Worm (Caenorhabditis elegans) whole organism, young adult: Measurements from ENCODE around the gene K03D3.2.

Experiments
- B0019.2 ChIP-seq: fragments of 200-800 bp; sonication (Bioruptor generic); conservative IDR thresholded peaks from 2 replicates; pipeline ENCODE4 v1.3.6; 2022; ENCODE audit warnings: missing genetic modification reagents, missing genetic modification characterization, missing compliant biosample characterization
- C17E4.6 ChIP-seq: fragments of 200-800 bp; sonication (Bioruptor generic); IDR thresholded peaks from 2 replicates; pipeline ENCODE4 v1.3.6; 2022; ENCODE audit warnings: missing genetic modification reagents, missing genetic modification characterization, missing compliant biosample characterization
- F33H1.4 ChIP-seq: fragments of 200-800 bp; sonication (Bioruptor generic); IDR thresholded peaks from 2 replicates; pipeline ENCODE4 v1.3.6; 2022; ENCODE audit warnings: missing genetic modification reagents, missing genetic modification characterization, missing compliant biosample characterization
- K12H6.12 ChIP-seq: fragments of 200-800 bp; sonication (Bioruptor generic); optimal IDR thresholded peaks from 2 replicates; lab custom pipeline; 2018; ENCODE audit warnings: mild to moderate bottlenecking, missing genetic modification characterization, missing compliant biosample characterization
- Y53F4B.3 ChIP-seq: fragments of 200-800 bp; sonication (Bioruptor generic); IDR thresholded peaks from 2 replicates; pipeline ENCODE4 v1.3.6; 2022; ENCODE audit warnings: missing genetic modification reagents, missing genetic modification characterization, missing compliant biosample characterization
- Y53G8AR.9 ChIP-seq: fragments of 200-800 bp; sonication (Bioruptor generic); conservative IDR thresholded peaks from 2 replicates; pipeline ENCODE4 v1.3.6; 2022; ENCODE audit warnings: missing genetic modification reagents, missing genetic modification characterization, missing compliant biosample characterization
- Y79H2A.3 ChIP-seq: fragments of 200-800 bp; sonication (Bioruptor generic); conservative IDR thresholded peaks from 2 replicates; pipeline ENCODE4 v1.3.6; 2022; ENCODE audit warnings: missing genetic modification reagents, missing genetic modification characterization, missing compliant biosample characterization
- ZK185.1 ChIP-seq: sonication (generic microtip); optimal IDR thresholded peaks from 2 replicates; lab custom pipeline; 2016; ENCODE audit warnings: mild to moderate bottlenecking, missing genetic modification characterization, missing compliant biosample characterization; ENCODE audit not compliant: poor library complexity, severe bottlenecking
- aptf-2 ChIP-seq: fragments of 200-800 bp; sonication (Bioruptor generic); conservative IDR thresholded peaks from 2 replicates; pipeline ENCODE4 v1.3.6; 2022; ENCODE audit warnings: missing genetic modification reagents, missing genetic modification characterization, missing compliant biosample characterization
- atf-7 ChIP-seq: sonication (generic microtip); optimal IDR thresholded peaks from 2 replicates; lab custom pipeline; 2017; ENCODE audit warnings: mild to moderate bottlenecking, missing genetic modification characterization, missing compliant biosample characterization
- attf-6 ChIP-seq: fragments of 200-800 bp; sonication (Bioruptor generic); IDR thresholded peaks from 2 replicates; pipeline ENCODE4 v1.3.6; 2022; ENCODE audit warnings: missing genetic modification reagents, missing genetic modification characterization, missing compliant biosample characterization
- bed-1 ChIP-seq: fragments of 200-800 bp; sonication (Bioruptor generic); IDR thresholded peaks from 2 replicates; pipeline ENCODE4 v1.3.6; 2022; ENCODE audit warnings: missing genetic modification reagents, missing genetic modification characterization, missing compliant biosample characterization
- bed-2 ChIP-seq: fragments of 200-800 bp; sonication (Bioruptor generic); IDR thresholded peaks from 2 replicates; pipeline ENCODE4 v1.3.6; 2022; ENCODE audit warnings: missing genetic modification reagents, missing genetic modification characterization, missing compliant biosample characterization
- ceh-27 ChIP-seq: fragments of 200-800 bp; sonication (Bioruptor generic); optimal IDR thresholded peaks from 2 replicates; lab custom pipeline; 2018; ENCODE audit warnings: mild to moderate bottlenecking, missing genetic modification characterization, moderate library complexity, missing compliant biosample characterization
- die-1 ChIP-seq: sonication (generic microtip); optimal IDR thresholded peaks from 2 replicates; lab custom pipeline; 2016; ENCODE audit warnings: missing genotype, mild to moderate bottlenecking, missing genetic modification characterization, missing compliant biosample characterization
- ekl-4 ChIP-seq: fragments of 200-800 bp; sonication (Bioruptor generic); IDR thresholded peaks from 2 replicates; pipeline ENCODE4 v1.3.6; 2022; ENCODE audit warnings: missing genetic modification reagents, missing genetic modification characterization, missing compliant biosample characterization
- gei-17 ChIP-seq: fragments of 200-800 bp; sonication (Bioruptor generic); optimal IDR thresholded peaks from 2 replicates; lab custom pipeline; 2018; ENCODE audit warnings: mild to moderate bottlenecking, missing genetic modification characterization, missing compliant biosample characterization
- let-526 ChIP-seq: fragments of 200-800 bp; sonication (Bioruptor generic); IDR thresholded peaks from 2 replicates; pipeline ENCODE4 v1.3.6; 2022; ENCODE audit warnings: missing genetic modification reagents, missing genetic modification characterization, missing compliant biosample characterization
- lin-40 ChIP-seq: sonication (generic microtip); optimal IDR thresholded peaks from 2 replicates; lab custom pipeline; 2016; ENCODE audit warnings: missing genetic modification characterization, mild to moderate bottlenecking, missing compliant biosample characterization, missing genotype, missing genetic modification reagents
- lin-54 ChIP-seq: fragments of 200-800 bp; sonication (Bioruptor generic); optimal IDR thresholded peaks from 2 replicates; lab custom pipeline; 2018; ENCODE audit warnings: mild to moderate bottlenecking, missing genetic modification characterization, missing compliant biosample characterization
- madf-10 ChIP-seq: sonication (generic microtip); optimal IDR thresholded peaks from 2 replicates; lab custom pipeline; 2016; ENCODE audit warnings: mild to moderate bottlenecking, missing genetic modification characterization, missing compliant biosample characterization
- mel-28 ChIP-seq: sonication (generic microtip); optimal IDR thresholded peaks from 2 replicates; lab custom pipeline; 2016; ENCODE audit warnings: borderline replicate concordance, mild to moderate bottlenecking, missing genetic modification characterization, missing compliant biosample characterization
- mxl-1 ChIP-seq: sonication (generic microtip); optimal IDR thresholded peaks from 2 replicates; lab custom pipeline; 2016; ENCODE audit warnings: missing genetic modification characterization, missing compliant biosample characterization
- nfya-1 ChIP-seq: sonication (generic microtip); optimal IDR thresholded peaks from 2 replicates; lab custom pipeline; 2017; ENCODE audit warnings: antibody characterized with exemption, missing compliant biosample characterization, missing genetic modification characterization, borderline replicate concordance; ENCODE audit not compliant: insufficient read depth
- nhr-179 ChIP-seq: sonication (generic microtip); optimal IDR thresholded peaks from 2 replicates; lab custom pipeline; 2016; ENCODE audit warnings: mild to moderate bottlenecking, missing genetic modification characterization, missing compliant biosample characterization
- pbrm-1 ChIP-seq: fragments of 200-800 bp; sonication (Bioruptor generic); IDR thresholded peaks from 2 replicates; pipeline ENCODE4 v1.3.6; 2022; ENCODE audit warnings: missing genetic modification reagents, missing genetic modification characterization, missing compliant biosample characterization
- pha-4 ChIP-seq: fragments of 150-350 bp; sonication (generic microtip); optimal IDR thresholded peaks from 2 replicates; lab custom pipeline; 2014; ENCODE audit warnings: missing biosample characterization, missing genetic modification reagents, missing genetic modification characterization
- snpc-3.4 ChIP-seq: sonication (generic microtip); optimal IDR thresholded peaks from 2 replicates; lab custom pipeline; 2017; ENCODE audit warnings: missing genetic modification characterization, mild to moderate bottlenecking, missing compliant biosample characterization, antibody characterized with exemption, moderate library complexity, missing genotype, missing genetic modification reagents
- snpc-4 ChIP-seq, 5 experiments: fragments of 150-350 bp in 1 of 5; sonication (generic microtip) in 4 of 5; optimal IDR thresholded peaks; 2 replicates each; lab custom pipeline; 2014 to 2018; ENCODE audit warnings: missing genetic modification characterization in 5 of 5, missing biosample characterization in 3 of 5, antibody characterized with exemption in 2 of 5, mild to moderate bottlenecking in 2 of 5, missing compliant biosample characterization in 2 of 5, missing genotype in 2 of 5, moderate library complexity in 2 of 5, missing genetic modification reagents in 1 of 5
- tbp1 ChIP-seq: fragments of 200-800 bp; sonication (Bioruptor generic); optimal IDR thresholded peaks from 2 replicates; lab custom pipeline; 2018; ENCODE audit warnings: mild to moderate bottlenecking, missing genetic modification characterization, missing compliant biosample characterization
- xnd-1 ChIP-seq: sonication (generic microtip); optimal IDR thresholded peaks from 2 replicates; lab custom pipeline; 2016; ENCODE audit warnings: missing genotype, missing genetic modification reagents, missing genetic modification characterization, missing compliant biosample characterization
- zim-3 ChIP-seq: sonication (generic microtip); optimal IDR thresholded peaks from 2 replicates; lab custom pipeline; 2017; ENCODE audit warnings: mild to moderate bottlenecking, missing genetic modification characterization, moderate library complexity, missing compliant biosample characterization
- ztf-18 ChIP-seq: sonication (generic microtip); optimal IDR thresholded peaks from 2 replicates; lab custom pipeline; 2016; ENCODE audit warnings: missing genotype, mild to moderate bottlenecking, missing genetic modification characterization, missing compliant biosample characterization
- ztf-22 ChIP-seq: fragments of 200-800 bp; sonication (Bioruptor generic); optimal IDR thresholded peaks from 2 replicates; lab custom pipeline; 2018; ENCODE audit warnings: mild to moderate bottlenecking, missing genetic modification characterization, moderate library complexity, missing compliant biosample characterization
- ztf-25 ChIP-seq: fragments of 200-800 bp; sonication (Bioruptor generic); IDR thresholded peaks from 2 replicates; pipeline ENCODE4 v1.3.6; 2022; ENCODE audit warnings: missing genetic modification reagents, missing genetic modification characterization, missing compliant biosample characterization
- ztf-28 ChIP-seq: fragments of 200-800 bp; sonication (Bioruptor generic); IDR thresholded peaks from 2 replicates; pipeline ENCODE4 v1.3.6; 2022; ENCODE audit warnings: missing genetic modification reagents, missing genetic modification characterization, missing compliant biosample characterization
- ztf-3 ChIP-seq: fragments of 200-800 bp; sonication (Bioruptor generic); optimal IDR thresholded peaks from 2 replicates; lab custom pipeline; 2018; ENCODE audit warnings: mild to moderate bottlenecking, missing genetic modification characterization, missing compliant biosample characterization

Gene K03D3.2

DNA sequence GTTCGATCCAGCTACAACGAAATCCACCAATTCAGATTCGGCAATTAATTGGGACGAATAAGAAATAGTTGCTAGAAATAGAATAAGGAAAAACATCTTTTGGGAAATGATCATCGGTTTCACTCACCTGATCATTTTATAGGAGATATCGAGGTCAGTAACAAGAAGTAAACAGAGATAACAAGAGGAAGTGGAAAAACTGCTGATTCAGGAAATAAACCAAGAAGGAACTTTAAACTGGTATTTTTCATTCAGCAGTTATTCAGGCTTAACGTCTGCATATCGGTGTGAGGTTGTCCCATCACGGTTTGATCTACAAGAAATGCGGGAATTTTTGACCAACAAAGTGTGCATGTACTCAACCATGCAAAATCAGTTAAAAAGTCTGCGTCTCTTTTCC, at the start of gene K03D3.2:
Gene K03D3.2 (minus strand): TSS at position 101 of the 400 bp plus-strand sequence.
- TF ChIP-seq ztf-28 (GFP tag; lab: Robert Waterston, UW) (no peak), ztf-22 (GFP tag; lab: Kevin White, UChicago) (no peak)

DNA sequence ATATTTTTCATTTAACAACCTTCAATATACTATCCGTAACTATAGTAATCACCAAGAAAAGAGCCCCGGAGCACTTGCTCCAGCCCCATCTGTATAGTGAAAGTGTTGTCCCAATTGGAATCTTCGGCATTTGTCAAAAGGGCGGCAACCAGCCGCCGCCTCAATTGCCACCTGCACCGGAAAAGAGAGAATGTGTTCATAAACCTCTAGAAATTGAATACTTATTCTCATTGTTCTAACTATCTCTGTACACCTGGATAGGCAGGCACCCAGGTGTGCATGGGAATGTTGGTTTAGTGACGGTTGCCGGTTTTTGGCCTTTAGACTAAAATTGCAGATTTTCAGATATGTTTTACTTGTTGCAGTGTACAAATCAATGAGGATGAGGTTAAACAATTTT, 49.5 kb upstream of the K03D3.2 start:
- TF ChIP-seq bed-1, result no peak
- no peak for TF ChIP-seq snpc-4 (GFP tag; optimal IDR thresholded peaks at IDR 0.05; lab: Kevin White, UChicago)
- peak in 1 of 4 experiments; percentile 22 for TF ChIP-seq snpc-4 (tag; optimal IDR thresholded peaks at IDR 0.05; lab: Kevin White, UChicago)
- no peak for TF ChIP-seq B0019.2 (GFP tag; lab: Robert Waterston, UW)
- peak; percentile 55; the same call in 1 of the 2 replicates for TF ChIP-seq attf-6 (GFP tag; lab: Robert Waterston, UW)

DNA sequence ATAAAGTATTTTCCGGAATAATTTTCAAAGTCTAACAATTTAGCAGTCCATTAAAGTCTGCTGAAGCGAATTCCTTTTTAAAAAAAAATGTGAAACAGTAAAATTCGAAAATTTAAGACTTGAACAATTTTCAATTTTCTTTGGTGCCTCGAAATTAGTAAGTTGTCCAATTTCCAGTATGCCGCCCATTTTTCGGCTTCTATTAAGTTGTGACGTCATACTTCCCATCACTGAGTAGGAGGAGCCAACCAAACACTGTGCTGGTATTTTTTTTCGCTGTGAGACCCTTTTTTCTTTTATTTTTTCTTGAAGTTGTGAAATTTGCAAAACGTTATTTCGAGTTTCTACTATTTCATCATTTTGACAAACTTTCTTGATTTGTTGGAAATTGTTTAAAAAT, 42.2 kb upstream of the K03D3.2 start:
- TF ChIP-seq nfya-1, result no peak
- TF ChIP-seq Y79H2A.3, result no peak

DNA sequence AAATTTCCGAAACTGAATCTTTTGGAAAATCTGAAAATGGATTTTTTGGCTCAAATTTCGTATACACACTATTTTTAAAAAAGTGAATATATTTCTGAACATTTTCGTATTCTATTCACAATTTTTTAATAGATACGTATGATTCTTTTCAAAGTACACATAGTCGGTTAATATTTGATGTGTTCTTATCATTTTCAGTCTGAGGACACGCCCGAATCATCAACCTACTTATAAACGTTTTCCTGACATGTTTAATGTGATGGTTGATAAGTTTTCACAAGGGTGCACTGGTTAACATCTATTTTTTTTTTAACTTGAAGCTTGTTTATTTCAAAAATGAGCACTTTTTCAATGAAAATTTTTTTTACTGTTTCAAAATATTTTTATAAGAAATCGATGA, 36.2 kb upstream of the K03D3.2 start:
- TF ChIP-seq nhr-179, result no peak
- no peak for TF ChIP-seq mel-28
- TF ChIP-seq gei-17 (GFP tag; lab: Kevin White, UChicago), result no peak
- TF ChIP-seq bed-2 (GFP tag; lab: Robert Waterston, UW), result no peak
- no peak for TF ChIP-seq Y53F4B.3 (GFP tag; lab: Robert Waterston, UW)
- TF ChIP-seq atf-7 (tag; lab: Kevin White, UChicago), result no peak
- no peak for TF ChIP-seq ekl-4 (GFP tag; lab: Robert Waterston, UW)
- TF ChIP-seq die-1 (tag; lab: Kevin White, UChicago), result no peak
- no peak for TF ChIP-seq lin-40 (tag; lab: Kevin White, UChicago)
- TF ChIP-seq F33H1.4 (GFP tag; lab: Robert Waterston, UW), result no peak
- no peak for TF ChIP-seq ZK185.1
- TF ChIP-seq let-526, result no peak
- TF ChIP-seq xnd-1 (tag; lab: Kevin White, UChicago), result no peak
- no peak for TF ChIP-seq aptf-2 (GFP tag; lab: Robert Waterston, UW)
- no peak for TF ChIP-seq pbrm-1 (GFP tag; lab: Robert Waterston, UW)
- no peak for TF ChIP-seq C17E4.6
- TF ChIP-seq ceh-27 (GFP tag; lab: Kevin White, UChicago), result no peak
- no peak for TF ChIP-seq ztf-3 (GFP tag; lab: Kevin White, UChicago)
- TF ChIP-seq, all 124 proteins: peak for 0

DNA sequence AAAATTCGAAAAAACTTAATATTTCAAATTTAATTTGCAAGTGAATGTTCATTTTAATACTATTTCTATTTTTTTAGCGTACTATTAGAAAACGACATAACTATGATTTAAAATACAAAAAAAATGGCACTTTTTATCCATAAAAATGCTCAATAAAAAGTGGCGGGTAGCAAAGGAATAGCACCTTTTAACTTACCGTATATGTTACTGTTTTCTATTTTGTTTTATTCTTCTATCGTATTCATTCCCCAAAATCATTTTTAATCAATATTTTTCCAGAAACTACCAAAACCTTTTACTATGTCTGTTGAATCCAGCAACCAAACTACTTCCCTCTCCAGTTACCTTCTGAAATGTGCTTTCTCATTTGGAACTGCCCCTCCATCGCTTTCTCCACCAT, 22.3 kb upstream of the K03D3.2 start, which contains the start of gene C35D6.4:
Gene C35D6.4 (plus strand): TSS at position 301 of the 400 bp plus-strand sequence.
- TF ChIP-seq madf-10 (tag; lab: Kevin White, UChicago) (no peak), mxl-1 (tag; lab: Kevin White, UChicago) (no peak), lin-54 (GFP tag; lab: Kevin White, UChicago) (no peak), die-1 (tag; lab: Kevin White, UChicago) (no peak), atf-7 (tag; lab: Kevin White, UChicago) (no peak), K12H6.12 (tag; lab: Kevin White, UChicago) (no peak), Y53G8AR.9 (GFP tag; lab: Robert Waterston, UW) (no peak), nhr-179 (no peak), xnd-1 (tag; lab: Kevin White, UChicago) (no peak), C17E4.6 (no peak), ceh-27 (GFP tag; lab: Kevin White, UChicago) (no peak), ztf-25 (GFP tag; lab: Robert Waterston, UW) (no peak), pha-4 (tag; lab: Kevin White, UChicago) (no peak), tbp1 (GFP tag; lab: Kevin White, UChicago) (no peak), zim-3 (tag; lab: Kevin White, UChicago) (no peak), snpc-3.4 (tag; lab: Kevin White, UChicago) (no peak), ztf-18 (no peak)
